Worm (Caenorhabditis elegans): ENCODE results near the gene xrn-1.

xrn-1 gene

ce11 chrII:14052204-14052603, 16.5 kb upstream of the xrn-1 start, which contains the start of gene daf-5:
daf-5 (minus strand) TSS chrII:14052304.
- no peak for TF ChIP-seq zag-1 (tag; optimal IDR thresholded peaks at IDR 0.05)
- peak; percentile 15 for TF ChIP-seq nhr-71 (tag; optimal IDR thresholded peaks at IDR 0.05)
- no peak for TF ChIP-seq mep-1 (tag; optimal IDR thresholded peaks at IDR 0.05)
- TF ChIP-seq irx-1 (tag; optimal IDR thresholded peaks at IDR 0.05): no peak
- TF ChIP-seq nhr-85 (tag): no peak
- no peak for TF ChIP-seq unc-86 (tag; optimal IDR thresholded peaks at IDR 0.05)
- TF ChIP-seq skn-1 (tag; optimal IDR thresholded peaks at IDR 0.05): no peak
- no peak for TF ChIP-seq sox-4 (tag; optimal IDR thresholded peaks at IDR 0.05)

- TF ChIP-seq elt-2 (tag; optimal IDR thresholded peaks at IDR 0.05): peak; percentile 50
- no peak for TF ChIP-seq sptf-1 (tag; optimal IDR thresholded peaks at IDR 0.05)
These were observed 15.6 kb upstream of the xrn-1 start for ce11 chrII:14053141-14053540.

DNA sequence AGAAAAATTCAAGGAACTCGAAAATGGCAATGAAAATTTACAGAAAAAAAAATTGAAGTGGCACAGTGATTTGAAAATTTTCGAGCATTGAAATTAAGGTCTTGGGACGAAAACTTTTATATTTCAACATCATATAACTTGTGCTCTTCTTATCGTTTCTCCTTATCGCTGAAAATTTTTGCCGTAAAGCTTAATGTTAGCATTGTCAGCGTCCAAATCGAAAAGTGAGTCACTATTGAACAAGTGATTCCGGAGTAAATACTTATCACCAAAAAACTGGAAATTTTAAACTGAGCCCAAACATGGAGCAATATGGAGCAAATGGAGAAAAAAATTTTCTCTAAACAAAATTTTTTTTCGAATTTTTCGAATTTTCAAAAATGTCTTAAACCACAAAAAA, 13.0 kb upstream of the xrn-1 start:
- TF ChIP-seq unc-86 (tag; optimal IDR thresholded peaks at IDR 0.05) (no peak), egl-27 (tag; optimal IDR thresholded peaks at IDR 0.05) (no peak), blmp-1 (tag; optimal IDR thresholded peaks at IDR 0.05) (no peak), elt-2 (tag; optimal IDR thresholded peaks at IDR 0.05) (peak; percentile 69), efl-1 (optimal IDR thresholded peaks at IDR 0.05) (no peak), efl-1 (GFP tag; optimal IDR thresholded peaks at IDR 0.05 in 1 of 2) (peak in 1 of 2 experiments; percentile 83), nhr-11 (tag; optimal IDR thresholded peaks at IDR 0.05) (no peak), nhr-20 (tag; optimal IDR thresholded peaks at IDR 0.05) (no peak), nhr-28 (tag; optimal IDR thresholded peaks at IDR 0.05) (no peak)

DNA sequence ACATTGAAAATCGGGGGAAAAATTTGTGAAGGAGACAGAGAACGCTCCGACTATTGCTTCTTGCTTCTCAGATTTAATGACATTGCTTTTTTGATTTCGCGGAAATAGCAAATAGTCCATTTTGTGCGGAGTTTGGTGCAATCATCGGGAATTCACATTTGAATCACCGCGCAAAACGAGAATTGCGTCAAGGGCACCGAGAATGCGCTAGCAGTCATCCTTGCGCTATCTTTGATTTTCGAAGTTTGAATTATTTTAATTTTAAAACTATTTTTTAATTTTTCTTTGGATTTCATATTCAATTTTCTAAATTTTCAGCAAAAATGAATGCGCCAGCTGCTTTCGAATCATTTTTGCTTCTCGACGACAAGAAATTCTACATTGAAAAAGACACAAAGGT, 8.9 kb upstream of the xrn-1 start, which contains the start of gene rpb-11:
Gene rpb-11, plus strand, starts transcription at position 319 of the 400 bp plus-strand sequence.
- TF ChIP-seq isw-1 (GFP tag; IDR thresholded peaks at IDR 0.05) (peak; percentile 92), vab-15 (tag; optimal IDR thresholded peaks at IDR 0.05) (no peak), ceh-8 (GFP tag; optimal IDR thresholded peaks at IDR 0.05) (peak; percentile 92), unc-30 (tag; optimal IDR thresholded peaks at IDR 0.05) (peak; percentile 59), snu-23 (GFP tag; optimal IDR thresholded peaks at IDR 0.05) (peak; percentile 97), pax-3 (tag; optimal IDR thresholded peaks at IDR 0.05) (peak; percentile 89), hlh-4 (tag; optimal IDR thresholded peaks at IDR 0.05) (no peak), lin-14 (GFP tag; optimal IDR thresholded peaks at IDR 0.05) (peak; percentile 92), efl-3 (GFP tag; optimal IDR thresholded peaks at IDR 0.05) (peak; percentile 67), unc-86 (tag; optimal IDR thresholded peaks at IDR 0.05) (peak; percentile 94), nhr-19 (GFP tag; conservative IDR thresholded peaks at IDR 0.05) (peak; percentile 96), nhr-12 (tag; optimal IDR thresholded peaks at IDR 0.05) (no peak), lin-15B (tag; optimal IDR thresholded peaks at IDR 0.05) (peak; percentile 90), zip-4 (GFP tag; optimal IDR thresholded peaks at IDR 0.05) (peak; percentile 85), elt-3 (tag; optimal IDR thresholded peaks at IDR 0.05) (peak in 4 of 6 experiments; percentile 52 to 93 (median 80)), F16B12.6 (tag; optimal IDR thresholded peaks at IDR 0.05) (peak; percentile 71), dpl-1 (GFP tag; optimal IDR thresholded peaks at IDR 0.05) (peak; percentile 99), jun-1 (tag; optimal IDR thresholded peaks at IDR 0.05) (peak; percentile 90), aha-1 (tag; optimal IDR thresholded peaks at IDR 0.05) (peak; percentile 55), ceh-82 (tag; optimal IDR thresholded peaks at IDR 0.05) (peak; percentile 96), skn-1 (tag; optimal IDR thresholded peaks at IDR 0.05) (peak; percentile 90), unc-62 (GFP tag; optimal IDR thresholded peaks at IDR 0.05) (peak; percentile 16), lsy-2 (tag; optimal IDR thresholded peaks at IDR 0.05) (peak; percentile 95 to 96), lin-35 (GFP tag; optimal IDR thresholded peaks at IDR 0.05) (peak; percentile 99 to 100), elt-2 (tag; optimal IDR thresholded peaks at IDR 0.05) (peak; percentile 84), blmp-1 (tag; optimal IDR thresholded peaks at IDR 0.05) (peak; percentile 74), fos-1 (tag; optimal IDR thresholded peaks at IDR 0.05) (peak; percentile 82), C04F5.9 (tag; optimal IDR thresholded peaks at IDR 0.05) (peak; percentile 85), efl-1 (optimal IDR thresholded peaks at IDR 0.05) (peak; percentile 95 to 99), efl-1 (GFP tag; optimal IDR thresholded peaks at IDR 0.05 in 1 of 2) (peak; percentile 99 to 100), zag-1 (tag; optimal IDR thresholded peaks at IDR 0.05) (peak; percentile 7), ces-1 (GFP tag; optimal IDR thresholded peaks at IDR 0.05) (no peak), egl-27 (tag; optimal IDR thresholded peaks at IDR 0.05) (peak in 1 of 2 experiments; percentile 22), nhr-85 (tag) (peak; percentile 96), mef-2 (tag; optimal IDR thresholded peaks at IDR 0.05) (peak; percentile 73), swsn-7 (tag; optimal IDR thresholded peaks at IDR 0.05) (peak; percentile 95), lir-3 (tag; optimal IDR thresholded peaks at IDR 0.05; ENCODE audit: poor library complexity) (peak; percentile 74), sox-4 (tag; optimal IDR thresholded peaks at IDR 0.05) (peak; percentile 81), nhr-28 (tag; optimal IDR thresholded peaks at IDR 0.05) (no peak)
